Worm (Caenorhabditis elegans) whole organism, L3 larva: ENCODE results near the gene ZK742.4.

ENCODE experiments used
- R02D3.7 ChIP-seq: fragments of 150-350 bp; optimal IDR thresholded peaks from 2 replicates; lab custom pipeline; 2014; ENCODE audit warnings: missing biosample characterization, missing genetic modification characterization
- ZK546.5 ChIP-seq: sonication (generic microtip); optimal IDR thresholded peaks from 2 replicates; lab custom pipeline; 2017; ENCODE audit warnings: missing biosample characterization, missing genetic modification characterization
- aly-2 ChIP-seq: fragments of 150-350 bp; optimal IDR thresholded peaks from 2 replicates; lab custom pipeline; 2014; ENCODE audit warnings: missing biosample characterization, missing genetic modification characterization
- ama-1 ChIP-seq: fragments of 150-350 bp; optimal IDR thresholded peaks from 2 replicates; lab custom pipeline; 2018
- ceh-28 ChIP-seq: fragments of 150-350 bp; optimal IDR thresholded peaks from 2 replicates; lab custom pipeline; 2014; ENCODE audit warnings: missing biosample characterization, missing genetic modification reagents, missing genetic modification characterization
- ceh-9 ChIP-seq: sonication (generic microtip); optimal IDR thresholded peaks from 2 replicates; lab custom pipeline; 2018; ENCODE audit warnings: missing biosample characterization, missing genetic modification characterization
- egl-27 ChIP-seq: sonication (generic microtip); optimal IDR thresholded peaks from 4 replicates; lab custom pipeline; 2017; ENCODE audit warnings: missing biosample characterization, missing genetic modification reagents, missing genetic modification characterization
- egl-5 ChIP-seq: fragments of 150-350 bp; optimal IDR thresholded peaks from 2 replicates; lab custom pipeline; 2017; ENCODE audit warnings: missing biosample characterization, missing genetic modification reagents, missing genetic modification characterization, inconsistent platforms
- elt-1 ChIP-seq: fragments of 150-350 bp; optimal IDR thresholded peaks from 2 replicates; lab custom pipeline; 2014; ENCODE audit warnings: missing biosample characterization, missing genetic modification characterization
- elt-2 ChIP-seq: sonication (generic microtip); optimal IDR thresholded peaks from 2 replicates; lab custom pipeline; 2016; ENCODE audit warnings: missing genetic modification reagents, mild to moderate bottlenecking, missing genetic modification characterization, missing compliant biosample characterization
- elt-3 ChIP-seq, 3 experiments: fragments of 150-350 bp in 1 of 3; sonication (generic microtip) in 2 of 3; optimal IDR thresholded peaks; 2 replicates in 2 of 3; 4 replicates in 1 of 3; lab custom pipeline; 2014 to 2017; ENCODE audit warnings: missing biosample characterization in 3 of 3, missing genetic modification characterization in 3 of 3
- eor-1 ChIP-seq, 2 experiments: fragments of 150-350 bp; optimal IDR thresholded peaks; 2 replicates each; lab custom pipeline; 2014 to 2018; ENCODE audit warnings: missing biosample characterization in 2 of 2, missing genetic modification characterization in 2 of 2
- fkh-10 ChIP-seq: sonication (generic microtip); optimal IDR thresholded peaks from 2 replicates; lab custom pipeline; 2017; ENCODE audit warnings: missing biosample characterization, missing genetic modification reagents, missing genetic modification characterization
- fkh-2 ChIP-seq: fragments of 150-350 bp; optimal IDR thresholded peaks from 2 replicates; lab custom pipeline; 2014; ENCODE audit warnings: missing biosample characterization, missing genetic modification reagents, missing genetic modification characterization
- fos-1 ChIP-seq: fragments of 150-350 bp; optimal IDR thresholded peaks from 2 replicates; lab custom pipeline; 2014; ENCODE audit warnings: missing biosample characterization, missing genetic modification characterization
- hmg-11 ChIP-seq: sonication (generic microtip); optimal IDR thresholded peaks from 2 replicates; lab custom pipeline; 2016; ENCODE audit warnings: missing genetic modification characterization, missing compliant biosample characterization
- lin-15B ChIP-seq: fragments of 150-350 bp; optimal IDR thresholded peaks from 2 replicates; lab custom pipeline; 2014; ENCODE audit warnings: missing biosample characterization, missing genetic modification characterization
- lsy-12 ChIP-seq: sonication (generic microtip); optimal IDR thresholded peaks from 2 replicates; lab custom pipeline; 2016; ENCODE audit warnings: mild to moderate bottlenecking, missing genetic modification characterization, missing compliant biosample characterization
- mml-1 ChIP-seq: fragments of 150-350 bp; sonication (generic microtip); optimal IDR thresholded peaks from 3 replicates; lab custom pipeline; 2014; ENCODE audit warnings: missing biosample characterization, missing genetic modification characterization
- nfya-1 ChIP-seq: sonication (generic microtip); optimal IDR thresholded peaks from 2 replicates; lab custom pipeline; 2017; ENCODE audit warnings: missing genetic modification characterization, mild to moderate bottlenecking, missing compliant biosample characterization, antibody characterized with exemption, moderate library complexity; ENCODE audit not compliant: insufficient read depth
- nhr-12 ChIP-seq: fragments of 150-350 bp; optimal IDR thresholded peaks from 2 replicates; lab custom pipeline; 2014; ENCODE audit warnings: missing biosample characterization, missing genetic modification characterization
- nhr-25 ChIP-seq: sonication (generic microtip); optimal IDR thresholded peaks from 2 replicates; lab custom pipeline; 2017; ENCODE audit warnings: missing biosample characterization, missing genetic modification characterization
- nhr-28 ChIP-seq: fragments of 150-350 bp; optimal IDR thresholded peaks from 2 replicates; lab custom pipeline; 2014; ENCODE audit warnings: missing biosample characterization, missing genetic modification characterization
- nhr-43 ChIP-seq: sonication (generic microtip); optimal IDR thresholded peaks from 2 replicates; lab custom pipeline; 2016; ENCODE audit warnings: mild to moderate bottlenecking, missing genetic modification characterization, missing compliant biosample characterization; ENCODE audit not compliant: poor library complexity, severe bottlenecking
- nhr-67 ChIP-seq: fragments of 150-350 bp; optimal IDR thresholded peaks from 2 replicates; lab custom pipeline; 2014; ENCODE audit warnings: missing biosample characterization, missing genetic modification characterization
- pqm-1 ChIP-seq: fragments of 150-350 bp; optimal IDR thresholded peaks from 2 replicates; lab custom pipeline; 2017; ENCODE audit warnings: missing biosample characterization, missing genetic modification characterization, inconsistent platforms
- skn-1 ChIP-seq: fragments of 150-350 bp; optimal IDR thresholded peaks from 2 replicates; lab custom pipeline; 2014; ENCODE audit warnings: missing biosample characterization, missing genetic modification characterization
- snpc-4 ChIP-seq: fragments of 150-350 bp; optimal IDR thresholded peaks from 2 replicates; lab custom pipeline; 2014; ENCODE audit warnings: missing biosample characterization, missing genetic modification characterization
- tbx-2 ChIP-seq: sonication (generic microtip); optimal IDR thresholded peaks from 2 replicates; lab custom pipeline; 2016; ENCODE audit warnings: mild to moderate bottlenecking, missing genetic modification characterization, missing compliant biosample characterization
- unc-39 ChIP-seq: sonication (generic microtip); optimal IDR thresholded peaks from 4 replicates; lab custom pipeline; 2017; ENCODE audit warnings: missing biosample characterization, missing genetic modification characterization
- unc-62 ChIP-seq: fragments of 150-350 bp; sonication (generic microtip); optimal IDR thresholded peaks from 4 replicates; lab custom pipeline; 2014; ENCODE audit warnings: missing biosample characterization, missing genetic modification reagents, missing genetic modification characterization
- zag-1 ChIP-seq: fragments of 150-350 bp; optimal IDR thresholded peaks from 2 replicates; lab custom pipeline; 2014; ENCODE audit warnings: missing biosample characterization, missing genetic modification characterization
- ztf-4 ChIP-seq: fragments of 150-350 bp; optimal IDR thresholded peaks from 2 replicates; lab custom pipeline; 2014; ENCODE audit warnings: missing biosample characterization, missing genetic modification characterization

Gene ZK742.4

ce11 chrV:7820270-7820669 lies 8.7 kb upstream of the ZK742.4 start, which contains the start of gene lbp-4 (continued):
- no peak for TF ChIP-seq ceh-28 (tag; lab: Kevin White, UChicago)
- peak; percentile 19 for TF ChIP-seq snpc-4 (tag; lab: Kevin White, UChicago)
- no peak for TF ChIP-seq ama-1 (lab: Kevin White, UChicago)
- TF ChIP-seq lsy-12 = no peak
- TF ChIP-seq zag-1 (tag; lab: Kevin White, UChicago) = no peak
- no peak for TF ChIP-seq unc-62

ce11 chrV:7819585-7819984 lies 8.0 kb upstream of the ZK742.4 start:
- TF ChIP-seq ceh-9 (no peak), egl-5 (tag; lab: Kevin White, UChicago) (no peak), nfya-1 (tag; lab: Kevin White, UChicago) (peak; percentile 21), pqm-1 (tag; lab: Kevin White, UChicago) (no peak), elt-3 (tag; optimal IDR thresholded peaks at IDR 0.05; lab: Kevin White, UChicago) (no peak), fkh-10 (GFP tag; lab: Kevin White, UChicago) (peak; percentile 14), egl-27 (tag; lab: Kevin White, UChicago) (no peak), ZK546.5 (tag; lab: Kevin White, UChicago) (no peak), skn-1 (tag; lab: Kevin White, UChicago) (no peak), elt-2 (tag; lab: Kevin White, UChicago) (no peak), aly-2 (tag; lab: Kevin White, UChicago) (no peak), nhr-67 (tag; lab: Kevin White, UChicago) (no peak), lsy-12 (no peak), hmg-11 (tag; lab: Kevin White, UChicago) (no peak)
- TF ChIP-seq, all 47 proteins: peak for 2

- TF ChIP-seq elt-3 (tag; optimal IDR thresholded peaks at IDR 0.05; lab: Kevin White, UChicago) = no peak
- no peak for TF ChIP-seq fkh-2 (tag; lab: Kevin White, UChicago)
- no peak for TF ChIP-seq egl-5 (tag; lab: Kevin White, UChicago)
- no peak for TF ChIP-seq ZK546.5 (tag; lab: Kevin White, UChicago)
- no peak for TF ChIP-seq egl-27 (tag; lab: Kevin White, UChicago)
- TF ChIP-seq mml-1 = no peak
- TF ChIP-seq fkh-10 (GFP tag; lab: Kevin White, UChicago) = peak; percentile 24
- peak; percentile 11 for TF ChIP-seq elt-1
Observed at ce11 chrV:7816486-7816885, 4.9 kb upstream of the ZK742.4 start.

- TF ChIP-seq lin-15B (tag; lab: Kevin White, UChicago) (no peak), ama-1 (lab: Kevin White, UChicago) (no peak), fos-1 (no peak), nhr-28 (no peak), pqm-1 (tag; lab: Kevin White, UChicago) (no peak), aly-2 (tag; lab: Kevin White, UChicago) (peak; percentile 73), lsy-12 (no peak), nhr-25 (tag; lab: Kevin White, UChicago) (no peak)
- TF ChIP-seq, all 47 proteins: peak for 1
Observed at ce11 chrV:7814601-7815000, 3.0 kb upstream of the ZK742.4 start, which contains the start of gene ZK742.6. ZK742.6 (minus strand) TSS chrV:7814942.

ce11 chrV:7810591-7810990 lies 1.0 kb downstream of the ZK742.4 start:
- TF ChIP-seq mml-1 (no peak), unc-39 (tag; lab: Kevin White, UChicago) (no peak), eor-1 (tag; optimal IDR thresholded peaks at IDR 0.05; lab: Kevin White, UChicago) (no peak), fkh-10 (GFP tag; lab: Kevin White, UChicago) (no peak), hmg-11 (tag; lab: Kevin White, UChicago) (no peak), nhr-43 (tag; lab: Kevin White, UChicago) (no peak), R02D3.7 (tag; lab: Kevin White, UChicago) (no peak), ztf-4 (tag; lab: Kevin White, UChicago) (no peak), tbx-2 (no peak), nhr-12 (tag; lab: Kevin White, UChicago) (no peak)
